Fruit fly (Drosophila melanogaster) whole organism, embryonic: ENCODE results near the gene SclB.

Source experiments
- CG1024 ChIP-seq: fragments of 200-800 bp; sonication (Bioruptor generic); IDR thresholded peaks from 2 replicates; pipeline ENCODE4 v1.3.6; 2022; ENCODE audit warnings: missing biosample characterization, missing genetic modification characterization
- CG10267 ChIP-seq: fragments of 200-800 bp; sonication (Bioruptor generic); optimal IDR thresholded peaks from 2 replicates; lab custom pipeline; 2018; ENCODE audit warnings: missing biosample characterization, mild to moderate bottlenecking, missing genetic modification characterization, moderate library complexity
- CG10959 ChIP-seq: fragments of 200-800 bp; sonication (Bioruptor generic); IDR thresholded peaks from 2 replicates; pipeline ENCODE4 v1.3.6; 2022; ENCODE audit warnings: missing biosample characterization, missing genetic modification characterization
- CG11247 ChIP-seq: fragments of 200-800 bp; sonication (Bioruptor generic); IDR thresholded peaks from 2 replicates; pipeline ENCODE4 v1.3.6; 2022; ENCODE audit warnings: missing biosample characterization, missing genetic modification characterization
- CG11695 ChIP-seq: fragments of 200-800 bp; sonication (Bioruptor generic); IDR thresholded peaks from 3 replicates; pipeline ENCODE4 v1.3.6; 2022; ENCODE audit warnings: missing biosample characterization, missing genetic modification characterization
- CG12071 ChIP-seq: fragments of 200-800 bp; sonication (Bioruptor generic); optimal IDR thresholded peaks from 3 replicates; lab custom pipeline; 2018; ENCODE audit warnings: missing biosample characterization, mild to moderate bottlenecking, missing genetic modification characterization
- CG12659 ChIP-seq: fragments of 200-800 bp; sonication (Bioruptor generic); optimal IDR thresholded peaks from 3 replicates; lab custom pipeline; 2017; ENCODE audit warnings: mild to moderate bottlenecking, missing biosample characterization, missing genetic modification reagents, missing genetic modification characterization
- CG12769 ChIP-seq: fragments of 200-800 bp; sonication (Bioruptor generic); optimal IDR thresholded peaks from 2 replicates; lab custom pipeline; 2019; ENCODE audit warnings: missing biosample characterization, mild to moderate bottlenecking, missing genetic modification characterization, moderate library complexity
- CG15269 ChIP-seq: fragments of 200-800 bp; sonication (Bioruptor generic); optimal IDR thresholded peaks from 2 replicates; lab custom pipeline; 2018; ENCODE audit warnings: missing biosample characterization, mild to moderate bottlenecking, missing genetic modification characterization, moderate library complexity
- CG17912 ChIP-seq: fragments of 200-800 bp; sonication (Bioruptor generic); optimal IDR thresholded peaks from 2 replicates; lab custom pipeline; 2018; ENCODE audit warnings: missing biosample characterization, mild to moderate bottlenecking, missing genetic modification characterization
- CG18619 ChIP-seq: fragments of 200-800 bp; sonication (Bioruptor generic); optimal IDR thresholded peaks from 3 replicates; lab custom pipeline; 2017; ENCODE audit warnings: missing biosample characterization, mild to moderate bottlenecking, missing genetic modification characterization
- CG2875 ChIP-seq: fragments of 200-800 bp; sonication (Bioruptor generic); optimal IDR thresholded peaks from 2 replicates; lab custom pipeline; 2017; ENCODE audit warnings: missing biosample characterization, mild to moderate bottlenecking, missing genetic modification characterization, missing genetic modification reagents
- CG31224 ChIP-seq: fragments of 200-800 bp; sonication (Bioruptor generic); IDR thresholded peaks from 2 replicates; pipeline ENCODE4 v1.3.6; 2022; ENCODE audit warnings: missing biosample characterization, missing genetic modification characterization
- CG31441 ChIP-seq: fragments of 200-800 bp; sonication (Bioruptor generic); IDR thresholded peaks from 2 replicates; pipeline ENCODE4 v1.3.6; 2022; ENCODE audit warnings: missing biosample characterization, missing genetic modification characterization
- CG4854 ChIP-seq: fragments of 200-800 bp; sonication (Bioruptor generic); optimal IDR thresholded peaks from 2 replicates; lab custom pipeline; 2016; ENCODE audit warnings: missing biosample characterization, missing genetic modification characterization, inconsistent platforms
- CG9876 ChIP-seq: fragments of 200-800 bp; sonication (Bioruptor generic); optimal IDR thresholded peaks from 2 replicates; lab custom pipeline; 2016; ENCODE audit warnings: missing biosample characterization, missing genetic modification characterization
- Deaf1 ChIP-seq: fragments of 200-800 bp; optimal IDR thresholded peaks from 3 replicates; lab custom pipeline; 2019; ENCODE audit warnings: missing biosample characterization, mild to moderate bottlenecking, missing genetic modification characterization, moderate library complexity
- Dref ChIP-seq: fragments of 200-800 bp; sonication (Bioruptor generic); IDR thresholded peaks from 2 replicates; pipeline ENCODE4 v1.3.6; 2022; ENCODE audit warnings: missing biosample characterization, missing genetic modification characterization
- Hr78 ChIP-seq, 2 experiments: fragments of 200-800 bp in 1 of 2; fragments of >200 bp in 1 of 2; sonication (Bioruptor generic) in 1 of 2; optimal IDR thresholded peaks; 2 replicates each; lab custom pipeline; 2017 to 2019; ENCODE audit warnings: missing biosample characterization in 2 of 2, missing genetic modification characterization in 2 of 2, mild to moderate bottlenecking in 1 of 2, moderate library complexity in 1 of 2
- Jarid2 ChIP-seq: fragments of 200-800 bp; sonication (Bioruptor generic); optimal IDR thresholded peaks from 3 replicates; lab custom pipeline; 2017; ENCODE audit warnings: mild to moderate bottlenecking, missing biosample characterization, missing genetic modification reagents, missing genetic modification characterization
- Med ChIP-seq: fragments of 200-800 bp; sonication (Bioruptor generic); peaks from one replicate; lab custom pipeline; 2016; ENCODE audit warnings: missing biosample characterization, missing genetic modification characterization, mild to moderate bottlenecking, inconsistent platforms, moderate library complexity
- Meics ChIP-seq: fragments of 200-800 bp; sonication (Bioruptor generic); optimal IDR thresholded peaks from 2 replicates; lab custom pipeline; 2017; ENCODE audit warnings: missing biosample characterization, mild to moderate bottlenecking, missing genetic modification characterization
- Pdp1 ChIP-seq, 2 experiments: fragments of 200-800 bp; sonication (Bioruptor generic); optimal IDR thresholded peaks; 3 replicates each; lab custom pipeline; 2016; ENCODE audit warnings: missing biosample characterization in 2 of 2, missing genetic modification characterization in 2 of 2, mild to moderate bottlenecking in 1 of 2, moderate library complexity in 1 of 2
- Poxn ChIP-seq: fragments of 200-800 bp; sonication (Bioruptor generic); IDR thresholded peaks from 2 replicates; pipeline ENCODE4 v1.3.6; 2022; ENCODE audit warnings: missing biosample characterization, missing genetic modification characterization
- Sry-δ ChIP-seq: fragments of 200-800 bp; sonication (Bioruptor generic); optimal IDR thresholded peaks from 2 replicates; lab custom pipeline; 2016; ENCODE audit warnings: missing biosample characterization, missing genetic modification characterization
- Trl ChIP-seq, 3 experiments: fragments of >200 bp in 2 of 3; fragments of 200-800 bp in 1 of 3; sonication (Bioruptor generic) in 1 of 3; optimal IDR thresholded peaks; 2 replicates in 1 of 3; 3 replicates in 2 of 3; lab custom pipeline; 2016 to 2017; ENCODE audit warnings: missing biosample characterization in 1 of 3, missing genetic modification characterization in 1 of 3
- ase ChIP-seq: fragments of 200-800 bp; sonication (Bioruptor generic); IDR thresholded peaks from 3 replicates; pipeline ENCODE4 v1.3.6; 2022; ENCODE audit warnings: missing biosample characterization, missing genetic modification characterization
- ash1 ChIP-seq: fragments of 200-800 bp; sonication (Bioruptor generic); optimal IDR thresholded peaks from 2 replicates; lab custom pipeline; 2018; ENCODE audit warnings: missing biosample characterization, mild to moderate bottlenecking, missing genetic modification characterization
- cato ChIP-seq: fragments of 200-800 bp; sonication (Bioruptor generic); optimal IDR thresholded peaks from 2 replicates; lab custom pipeline; 2016; ENCODE audit warnings: missing biosample characterization, missing genetic modification characterization, borderline replicate concordance
- chinmo ChIP-seq: fragments of 200-800 bp; sonication (Bioruptor generic); IDR thresholded peaks from 4 replicates; pipeline ENCODE4 v1.3.6; 2022; ENCODE audit warnings: missing biosample characterization, missing genetic modification characterization; ENCODE audit not compliant: partially characterized antibody
- chm ChIP-seq: fragments of 200-800 bp; sonication (Bioruptor generic); IDR thresholded peaks from 2 replicates; pipeline ENCODE4 v1.3.6; 2022; ENCODE audit warnings: missing biosample characterization, missing genetic modification characterization
- exex ChIP-seq: fragments of 200-800 bp; sonication (Bioruptor generic); optimal IDR thresholded peaks from 4 replicates; lab custom pipeline; 2018; ENCODE audit warnings: missing biosample characterization, mild to moderate bottlenecking, missing genetic modification characterization, moderate library complexity
- fu2 ChIP-seq: fragments of 200-800 bp; sonication (Bioruptor generic); optimal IDR thresholded peaks from 2 replicates; lab custom pipeline; 2016; ENCODE audit warnings: missing biosample characterization, missing genetic modification characterization
- gce ChIP-seq: fragments of 200-800 bp; sonication (Bioruptor generic); IDR thresholded peaks from 3 replicates; pipeline ENCODE4 v1.3.6; 2022; ENCODE audit warnings: missing biosample characterization, missing genetic modification characterization
- hbn ChIP-seq: fragments of 200-800 bp; sonication (Bioruptor generic); IDR thresholded peaks from 2 replicates; pipeline ENCODE4 v1.3.6; 2022; ENCODE audit warnings: missing biosample characterization, missing genetic modification characterization; ENCODE audit not compliant: partially characterized antibody
- inv ChIP-seq: fragments of 200-800 bp; sonication (Bioruptor generic); IDR thresholded peaks from 2 replicates; pipeline ENCODE4 v1.3.6; 2022; ENCODE audit warnings: missing biosample characterization, missing genetic modification characterization; ENCODE audit not compliant: partially characterized antibody
- jigr1 ChIP-seq: fragments of 200-800 bp; sonication (Bioruptor generic); IDR thresholded peaks from 3 replicates; pipeline ENCODE4 v1.3.6; 2022; ENCODE audit warnings: missing biosample characterization, missing genetic modification characterization
- kah ChIP-seq: fragments of 200-800 bp; sonication (Bioruptor generic); optimal IDR thresholded peaks from 2 replicates; lab custom pipeline; 2018; ENCODE audit warnings: missing biosample characterization, mild to moderate bottlenecking, missing genetic modification characterization
- pb ChIP-seq: fragments of 200-800 bp; sonication (Bioruptor generic); optimal IDR thresholded peaks from 3 replicates; lab custom pipeline; 2016; ENCODE audit warnings: missing biosample characterization, missing genetic modification characterization
- prd ChIP-seq, 3 experiments: fragments of >200 bp in 2 of 3; fragments of 200-800 bp in 1 of 3; sonication (Bioruptor generic) in 1 of 3; optimal IDR thresholded peaks in 2 of 3; IDR thresholded peaks in 1 of 3; 2 replicates in 2 of 3; 3 replicates in 1 of 3; pipeline versions ENCODE4 v1.3.6 to Lab custom; 2017 to 2022; ENCODE audit warnings: missing biosample characterization in 1 of 3, missing genetic modification characterization in 1 of 3
- run ChIP-seq: fragments of 200-800 bp; sonication (Bioruptor generic); optimal IDR thresholded peaks from 3 replicates; lab custom pipeline; 2018; ENCODE audit warnings: missing biosample characterization, mild to moderate bottlenecking, missing genetic modification characterization
- sens ChIP-seq: fragments of 200-800 bp; sonication (Bioruptor generic); peaks from one replicate; lab custom pipeline; 2016; ENCODE audit warnings: missing biosample characterization, missing genetic modification characterization
- stc ChIP-seq: fragments of 200-800 bp; sonication (Bioruptor generic); IDR thresholded peaks from 2 replicates; pipeline ENCODE4 v1.3.6; 2022; ENCODE audit warnings: missing biosample characterization, missing genetic modification characterization
- sug ChIP-seq: fragments of 200-800 bp; optimal IDR thresholded peaks from 2 replicates; lab custom pipeline; 2019; ENCODE audit warnings: missing biosample characterization, mild to moderate bottlenecking, missing genetic modification characterization, moderate library complexity
- trh ChIP-seq: fragments of 200-800 bp; sonication (Bioruptor generic); optimal IDR thresholded peaks from 2 replicates; lab custom pipeline; 2016; ENCODE audit warnings: missing biosample characterization, missing genetic modification characterization
- vvl ChIP-seq: fragments of 200-800 bp; sonication (Bioruptor generic); IDR thresholded peaks from 2 replicates; pipeline ENCODE4 v1.3.6; 2022; ENCODE audit warnings: missing biosample characterization, missing genetic modification characterization

Gene SclB

DNA sequence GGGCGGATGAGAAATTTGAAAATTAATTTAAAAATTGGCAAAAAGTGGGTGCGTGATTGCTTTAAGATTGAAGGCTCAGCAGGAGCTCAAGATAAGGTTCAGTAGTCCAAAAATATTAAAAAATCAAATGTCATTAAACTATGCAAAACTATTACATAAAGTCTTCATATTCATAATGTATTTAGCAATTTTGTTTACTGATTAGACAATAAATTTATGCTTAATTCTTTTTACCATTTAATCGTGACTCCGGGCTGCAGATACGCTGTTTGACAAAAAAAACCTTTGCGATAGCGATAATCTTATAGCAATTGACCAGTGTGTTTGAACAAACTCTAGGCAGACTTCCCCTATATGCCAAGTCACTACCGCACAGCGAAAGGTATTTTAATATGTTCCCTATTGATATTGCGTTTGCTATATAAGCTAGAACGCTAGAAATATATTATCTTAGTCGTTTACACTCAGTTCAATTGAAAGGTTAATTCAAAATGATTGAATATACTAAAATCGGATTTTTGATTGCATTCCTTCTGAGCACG is 41.6 kb upstream of the SclB start, which contains the start of gene Ugt37E1:
Gene Ugt37E1 (plus strand): TSS at position 492 of the 542 bp plus-strand sequence.
- no peak for TF ChIP-seq trh (GFP tag; lab: Kevin White, UChicago)
- TF ChIP-seq ash1 (GFP tag; lab: Kevin White, UChicago) = no peak
- no peak for TF ChIP-seq Poxn (GFP tag; lab: Robert Waterston, UW)
- no peak for TF ChIP-seq ase (GFP tag; lab: Robert Waterston, UW)
- TF ChIP-seq exex (tag; lab: Kevin White, UChicago) = peak; percentile 59
- no peak for TF ChIP-seq CG17912
- TF ChIP-seq chinmo (GFP tag; lab: Robert Waterston, UW) = no peak
- TF ChIP-seq, all 482 proteins: peak for 1

DNA sequence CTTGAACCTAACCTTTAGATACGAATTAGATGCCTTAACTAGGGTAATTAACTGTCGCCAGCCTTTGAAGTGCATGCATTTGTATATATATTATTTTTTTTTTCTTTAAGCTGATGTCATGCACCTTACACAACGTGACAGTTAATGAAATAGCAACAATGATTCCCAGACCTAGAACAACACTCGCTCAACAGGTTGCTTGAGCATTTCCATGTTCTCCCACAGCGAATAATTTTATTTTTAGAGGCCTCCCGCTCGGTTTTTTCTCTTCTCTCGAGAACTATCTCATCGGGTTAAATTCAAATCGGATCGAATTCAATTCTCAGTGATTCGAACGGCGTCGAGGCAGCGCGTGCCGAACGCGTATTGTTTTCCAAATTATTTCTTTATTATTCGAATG is 39.1 kb upstream of the SclB start, which contains the start of gene Ugt37D1:
Gene Ugt37D1 (plus strand): TSS at position 321 of the 400 bp plus-strand sequence.
- TF ChIP-seq Trl (optimal IDR thresholded peaks at IDR 0.05; lab: Kevin White, UChicago) (peak; percentile 40 to 71), Trl (GFP tag; optimal IDR thresholded peaks at IDR 0.05; lab: Kevin White, UChicago) (no peak), Sry-δ (GFP tag; lab: Kevin White, UChicago) (no peak), Dref (GFP tag; lab: Robert Waterston, UW) (no peak), CG15269 (tag; lab: Kevin White, UChicago) (peak; percentile 5), kah (GFP tag; lab: Kevin White, UChicago) (peak; percentile 99), CG10959 (GFP tag; lab: Robert Waterston, UW) (no peak), sens (GFP tag; lab: Kevin White, UChicago) (peak; percentile 40), CG4854 (no peak), Deaf1 (peak; percentile 81), gce (GFP tag; lab: Robert Waterston, UW) (no peak), run (tag; lab: Kevin White, UChicago) (no peak), stc (GFP tag; lab: Robert Waterston, UW) (0 out of 2 replicates have a peak, but pooled peaks have one; percentile 32), CG12769 (peak; percentile 52), vvl (GFP tag; lab: Robert Waterston, UW) (no peak), prd (optimal IDR thresholded peaks at IDR 0.05; lab: Kevin White, UChicago) (no peak), prd (GFP tag; IDR thresholded peaks at IDR 0.05; lab: Robert Waterston, UW) (no peak), CG9876 (GFP tag; lab: Kevin White, UChicago) (no peak), Hr78 (GFP tag; optimal IDR thresholded peaks at IDR 0.05; lab: Kevin White, UChicago) (peak in 1 of 2 experiments; percentile 30), CG31441 (GFP tag; lab: Robert Waterston, UW) (no peak), Pdp1 (GFP tag; optimal IDR thresholded peaks at IDR 0.05; lab: Kevin White, UChicago) (peak in 1 of 2 experiments; percentile 68), Med (GFP tag; lab: Kevin White, UChicago) (peak; percentile 31), CG12659 (no peak), hbn (no peak), CG10267 (tag; lab: Kevin White, UChicago) (no peak), cato (GFP tag; lab: Kevin White, UChicago) (no peak), Jarid2 (GFP tag; lab: Kevin White, UChicago) (peak; percentile 26), CG1024 (GFP tag; lab: Robert Waterston, UW) (no peak), chinmo (GFP tag; lab: Robert Waterston, UW) (0 out of 4 replicates have a peak, but pooled peaks have one; percentile 66), fu2 (GFP tag; lab: Kevin White, UChicago) (no peak), inv (GFP tag; lab: Robert Waterston, UW) (no peak), pb (GFP tag; lab: Kevin White, UChicago) (no peak), CG2875 (GFP tag; lab: Kevin White, UChicago) (no peak), sug (peak; percentile 9), Meics (GFP tag; lab: Kevin White, UChicago) (peak; percentile 24), CG12071 (GFP tag; lab: Kevin White, UChicago) (no peak), jigr1 (GFP tag; lab: Robert Waterston, UW) (no peak), CG11695 (GFP tag; lab: Robert Waterston, UW) (peak; percentile 70; the same call in 1 of the 3 replicates), chm (0 out of 2 replicates have a peak, but pooled peaks have one; percentile 12), CG18619 (GFP tag; lab: Kevin White, UChicago) (no peak), CG11247 (GFP tag; lab: Robert Waterston, UW) (no peak), CG31224 (GFP tag; lab: Robert Waterston, UW) (no peak)
